Worm (Caenorhabditis elegans) whole organism, L1 larva: Measurements from ENCODE around the gene C03F11.4.

Experiments used
- C16A3.4 ChIP-seq: fragments of 150-350 bp; optimal IDR thresholded peaks from 2 replicates; lab custom pipeline; 2014; ENCODE audit warnings: missing biosample characterization, missing genetic modification characterization
- C34B4.2 ChIP-seq: sonication (generic microtip); optimal IDR thresholded peaks from 2 replicates; lab custom pipeline; 2017; ENCODE audit warnings: mild to moderate bottlenecking, missing genetic modification characterization, missing compliant biosample characterization
- Y116A8C.19 ChIP-seq: sonication (generic microtip); optimal IDR thresholded peaks from 2 replicates; lab custom pipeline; 2016; ENCODE audit warnings: missing compliant biosample characterization, missing genetic modification characterization, borderline replicate concordance
- aha-1 ChIP-seq: fragments of 150-350 bp; optimal IDR thresholded peaks from 2 replicates; lab custom pipeline; 2014; ENCODE audit warnings: missing biosample characterization, missing genetic modification characterization
- alr-1 ChIP-seq: fragments of 200-800 bp; sonication (Bioruptor generic); optimal IDR thresholded peaks from 2 replicates; lab custom pipeline; 2018; ENCODE audit warnings: borderline replicate concordance, mild to moderate bottlenecking, missing genetic modification characterization, missing compliant biosample characterization
- aly-2 ChIP-seq: fragments of 150-350 bp; optimal IDR thresholded peaks from 2 replicates; lab custom pipeline; 2014; ENCODE audit warnings: missing biosample characterization, missing genetic modification characterization
- blmp-1 ChIP-seq: fragments of 150-350 bp; optimal IDR thresholded peaks from 2 replicates; lab custom pipeline; 2014; ENCODE audit warnings: missing biosample characterization, missing genetic modification characterization
- ceh-8 ChIP-seq: fragments of 200-800 bp; sonication (Bioruptor generic); optimal IDR thresholded peaks from 2 replicates; lab custom pipeline; 2018; ENCODE audit warnings: mild to moderate bottlenecking, missing genetic modification characterization, moderate library complexity, missing compliant biosample characterization
- ceh-82 ChIP-seq, 3 experiments: fragments of 150-350 bp in 1 of 3; sonication (generic microtip) in 2 of 3; optimal IDR thresholded peaks; 2 replicates each; lab custom pipeline; 2014 to 2017; ENCODE audit warnings: missing biosample characterization in 3 of 3, missing genetic modification characterization in 3 of 3
- ces-1 ChIP-seq: fragments of 150-350 bp; optimal IDR thresholded peaks from 2 replicates; lab custom pipeline; 2014; ENCODE audit warnings: missing biosample characterization, missing genetic modification reagents, missing genetic modification characterization
- elt-2 ChIP-seq: sonication (generic microtip); optimal IDR thresholded peaks from 2 replicates; lab custom pipeline; 2016; ENCODE audit warnings: missing genetic modification characterization, mild to moderate bottlenecking, inconsistent platforms, missing compliant biosample characterization, missing genetic modification reagents
- elt-3 ChIP-seq, 6 experiments: fragments of 150-350 bp in 1 of 6; sonication (generic microtip); optimal IDR thresholded peaks; 2 replicates each; lab custom pipeline; 2017 to 2018; ENCODE audit warnings: missing biosample characterization in 6 of 6, missing genetic modification characterization in 6 of 6, inconsistent platforms in 1 of 6
- fkh-10 ChIP-seq: sonication (generic microtip); optimal IDR thresholded peaks from 2 replicates; lab custom pipeline; 2017; ENCODE audit warnings: missing biosample characterization, missing genetic modification reagents, missing genetic modification characterization
- fkh-4 ChIP-seq: sonication (generic microtip); optimal IDR thresholded peaks from 2 replicates; lab custom pipeline; 2016; ENCODE audit warnings: missing compliant biosample characterization, missing genetic modification characterization, borderline replicate concordance
- hpl-2 ChIP-seq: fragments of 150-350 bp; optimal IDR thresholded peaks from 2 replicates; lab custom pipeline; 2014; ENCODE audit warnings: missing biosample characterization, missing genetic modification reagents, missing genetic modification characterization
- isw-1 ChIP-seq: fragments of 200-800 bp; sonication (Bioruptor generic); IDR thresholded peaks from 2 replicates; pipeline ENCODE4 v1.3.6; 2022; ENCODE audit warnings: missing genetic modification characterization, missing compliant biosample characterization
- jun-1 ChIP-seq: fragments of 150-350 bp; optimal IDR thresholded peaks from 2 replicates; lab custom pipeline; 2014; ENCODE audit warnings: missing biosample characterization, missing genetic modification reagents, missing genetic modification characterization
- lin-14 ChIP-seq: fragments of 200-800 bp; sonication (Bioruptor generic); optimal IDR thresholded peaks from 2 replicates; lab custom pipeline; 2018; ENCODE audit warnings: mild to moderate bottlenecking, missing genetic modification characterization, moderate library complexity, missing compliant biosample characterization
- lin-35 ChIP-seq, 2 experiments: fragments of 150-350 bp; optimal IDR thresholded peaks; 2 replicates each; lab custom pipeline; 2014; ENCODE audit warnings: missing biosample characterization in 2 of 2, missing genetic modification characterization in 2 of 2, missing genetic modification reagents in 2 of 2
- mdl-1 ChIP-seq, 2 experiments: fragments of 150-350 bp; optimal IDR thresholded peaks; 2 replicates each; lab custom pipeline; 2014 to 2017; ENCODE audit warnings: missing biosample characterization in 2 of 2, missing genetic modification characterization in 2 of 2, inconsistent platforms in 1 of 2
- nhr-11 ChIP-seq: fragments of 150-350 bp; optimal IDR thresholded peaks from 2 replicates; lab custom pipeline; 2014; ENCODE audit warnings: missing biosample characterization, missing genetic modification characterization
- nhr-19 ChIP-seq: fragments of 200-800 bp; sonication (Bioruptor generic); conservative IDR thresholded peaks from 2 replicates; pipeline ENCODE4 v1.3.6; 2022; ENCODE audit warnings: missing genetic modification characterization, missing compliant biosample characterization
- nhr-20 ChIP-seq: sonication (generic microtip); optimal IDR thresholded peaks from 2 replicates; lab custom pipeline; 2016; ENCODE audit warnings: mild to moderate bottlenecking, missing genetic modification characterization, missing compliant biosample characterization
- nhr-28 ChIP-seq: fragments of 150-350 bp; optimal IDR thresholded peaks from 2 replicates; lab custom pipeline; 2014; ENCODE audit warnings: missing biosample characterization, missing genetic modification characterization
- nhr-47 ChIP-seq: sonication (generic microtip); optimal IDR thresholded peaks from 2 replicates; lab custom pipeline; 2016; ENCODE audit warnings: mild to moderate bottlenecking, missing genetic modification characterization, moderate library complexity, missing compliant biosample characterization
- nhr-76 ChIP-seq: sonication (generic microtip); optimal IDR thresholded peaks from 2 replicates; lab custom pipeline; 2017; ENCODE audit warnings: missing biosample characterization, missing genetic modification characterization
- nhr-77 ChIP-seq: fragments of 150-350 bp; optimal IDR thresholded peaks from 2 replicates; lab custom pipeline; 2014; ENCODE audit warnings: missing biosample characterization, missing genetic modification characterization
- nhr-84 ChIP-seq: sonication (generic microtip); optimal IDR thresholded peaks from 2 replicates; lab custom pipeline; 2017; ENCODE audit warnings: missing biosample characterization, missing genetic modification characterization
- nhr-85 ChIP-seq: sonication (generic microtip); peaks from one replicate; lab custom pipeline; 2016; ENCODE audit warnings: missing genetic modification characterization, inconsistent platforms, missing compliant biosample characterization
- nhr-90 ChIP-seq: sonication (generic microtip); optimal IDR thresholded peaks from 2 replicates; lab custom pipeline; 2016; ENCODE audit warnings: mild to moderate bottlenecking, missing genetic modification characterization, missing compliant biosample characterization; ENCODE audit not compliant: poor library complexity
- pag-3 ChIP-seq: sonication (generic microtip); optimal IDR thresholded peaks from 2 replicates; lab custom pipeline; 2017; ENCODE audit warnings: missing genetic modification characterization, mild to moderate bottlenecking, missing compliant biosample characterization, antibody characterized with exemption, borderline replicate concordance; ENCODE audit not compliant: insufficient read depth
- rnt-1 ChIP-seq: sonication (generic microtip); optimal IDR thresholded peaks from 2 replicates; lab custom pipeline; 2016; ENCODE audit warnings: mild to moderate bottlenecking, missing genetic modification characterization, moderate library complexity, missing compliant biosample characterization
- snpc-4 ChIP-seq: fragments of 150-350 bp; optimal IDR thresholded peaks from 2 replicates; lab custom pipeline; 2014; ENCODE audit warnings: missing biosample characterization, missing genetic modification characterization
- snu-23 ChIP-seq: sonication (generic microtip); optimal IDR thresholded peaks from 2 replicates; lab custom pipeline; 2016; ENCODE audit warnings: missing genetic modification characterization, missing compliant biosample characterization
- sptf-1 ChIP-seq: fragments of 150-350 bp; optimal IDR thresholded peaks from 2 replicates; lab custom pipeline; 2014; ENCODE audit warnings: missing biosample characterization, missing genetic modification characterization
- tbx-2 ChIP-seq: sonication (generic microtip); optimal IDR thresholded peaks from 2 replicates; lab custom pipeline; 2016; ENCODE audit warnings: missing genetic modification characterization, missing compliant biosample characterization
- tlp-1 ChIP-seq: fragments of 150-350 bp; optimal IDR thresholded peaks from 2 replicates; lab custom pipeline; 2014; ENCODE audit warnings: missing biosample characterization, missing genetic modification characterization
- unc-130 ChIP-seq: fragments of 150-350 bp; optimal IDR thresholded peaks from 2 replicates; lab custom pipeline; 2017; ENCODE audit warnings: missing biosample characterization, missing genetic modification characterization, inconsistent platforms
- unc-86 ChIP-seq: sonication (generic microtip); optimal IDR thresholded peaks from 2 replicates; lab custom pipeline; 2016; ENCODE audit warnings: missing genetic modification characterization, missing compliant biosample characterization
- zip-4 ChIP-seq: fragments of 200-800 bp; sonication (Bioruptor generic); optimal IDR thresholded peaks from 2 replicates; lab custom pipeline; 2018; ENCODE audit warnings: mild to moderate bottlenecking, missing genetic modification characterization, moderate library complexity, missing compliant biosample characterization
- ztf-4 ChIP-seq: fragments of 150-350 bp; optimal IDR thresholded peaks from 2 replicates; lab custom pipeline; 2014; ENCODE audit warnings: missing biosample characterization, missing genetic modification characterization

Gene C03F11.4

ce11 chrX:5406345-5406744 lies at the start of gene C03F11.4:
TSS of gene C03F11.4 (minus strand) at chrX:5406445.
- no peak for TF ChIP-seq aly-2
- TF ChIP-seq ztf-4, result no peak
- no peak for TF ChIP-seq snpc-4 (tag; lab: Kevin White, UChicago)
- no peak for TF ChIP-seq Y116A8C.19 (tag; lab: Kevin White, UChicago)
- TF ChIP-seq C34B4.2 (tag; lab: Kevin White, UChicago), result no peak
- TF ChIP-seq aha-1, result no peak
- no peak for TF ChIP-seq nhr-11 (tag; lab: Kevin White, UChicago)
- TF ChIP-seq unc-86, result no peak
- TF ChIP-seq jun-1 (tag; lab: Kevin White, UChicago), result no peak
- TF ChIP-seq ceh-82 (tag; optimal IDR thresholded peaks at IDR 0.05; lab: Kevin White, UChicago), result no peak
- no peak for TF ChIP-seq hpl-2
- no peak for TF ChIP-seq tbx-2
- TF ChIP-seq elt-3 (tag; optimal IDR thresholded peaks at IDR 0.05; lab: Kevin White, UChicago), result no peak
- TF ChIP-seq pag-3 (tag; lab: Kevin White, UChicago), result no peak
- no peak for TF ChIP-seq fkh-10 (GFP tag; lab: Kevin White, UChicago)
- no peak for TF ChIP-seq nhr-77
- no peak for TF ChIP-seq tlp-1 (tag; lab: Kevin White, UChicago)
- no peak for TF ChIP-seq nhr-20 (tag; lab: Kevin White, UChicago)
- no peak for TF ChIP-seq nhr-47 (tag; lab: Kevin White, UChicago)
- TF ChIP-seq fkh-4, result no peak

- no peak for TF ChIP-seq C34B4.2 (tag; lab: Kevin White, UChicago)
- no peak for TF ChIP-seq ceh-82 (tag; optimal IDR thresholded peaks at IDR 0.05; lab: Kevin White, UChicago)
- no peak for TF ChIP-seq nhr-19 (GFP tag; lab: Robert Waterston, UW)
- no peak for TF ChIP-seq nhr-28 (tag; lab: Kevin White, UChicago)
- no peak for TF ChIP-seq blmp-1 (tag; lab: Kevin White, UChicago)
- TF ChIP-seq fkh-10 (GFP tag; lab: Kevin White, UChicago), result no peak
- TF ChIP-seq elt-2 (tag; lab: Kevin White, UChicago), result no peak
- no peak for TF ChIP-seq sptf-1 (tag; lab: Kevin White, UChicago)
- TF ChIP-seq unc-130 (tag; lab: Kevin White, UChicago), result no peak
- no peak for TF ChIP-seq ceh-8
- TF ChIP-seq, all 84 proteins: peak for 0
Observed at ce11 chrX:5455107-5455506, 48.9 kb upstream of the C03F11.4 start.

DNA sequence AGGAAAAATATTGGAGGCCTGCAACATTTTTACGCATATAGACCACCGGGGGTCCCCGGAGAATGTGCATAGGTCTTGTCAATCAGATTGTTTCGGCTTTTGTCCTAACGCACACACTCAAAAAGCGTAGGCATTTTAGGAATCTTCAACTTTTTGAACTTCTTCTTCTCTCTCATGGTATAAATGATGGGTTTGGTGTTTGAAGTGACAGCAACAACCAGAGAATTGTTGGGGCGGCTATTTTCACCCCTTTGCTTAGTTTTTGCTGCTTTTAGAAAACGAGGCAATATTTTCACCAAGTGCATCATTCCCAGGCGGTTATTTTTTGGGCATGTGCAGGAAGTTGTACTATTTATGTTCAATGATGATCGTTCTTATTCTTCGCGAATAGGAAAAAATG lies 45.5 kb upstream of the C03F11.4 start:
- TF ChIP-seq snu-23 (GFP tag; lab: Kevin White, UChicago) (no peak), lin-35 (GFP tag; optimal IDR thresholded peaks at IDR 0.05; lab: Kevin White, UChicago) (no peak), nhr-11 (tag; lab: Kevin White, UChicago) (no peak), pag-3 (tag; lab: Kevin White, UChicago) (no peak), lin-14 (GFP tag; lab: Kevin White, UChicago) (peak; percentile 23)
- TF ChIP-seq, all 84 proteins: peak for 1

DNA sequence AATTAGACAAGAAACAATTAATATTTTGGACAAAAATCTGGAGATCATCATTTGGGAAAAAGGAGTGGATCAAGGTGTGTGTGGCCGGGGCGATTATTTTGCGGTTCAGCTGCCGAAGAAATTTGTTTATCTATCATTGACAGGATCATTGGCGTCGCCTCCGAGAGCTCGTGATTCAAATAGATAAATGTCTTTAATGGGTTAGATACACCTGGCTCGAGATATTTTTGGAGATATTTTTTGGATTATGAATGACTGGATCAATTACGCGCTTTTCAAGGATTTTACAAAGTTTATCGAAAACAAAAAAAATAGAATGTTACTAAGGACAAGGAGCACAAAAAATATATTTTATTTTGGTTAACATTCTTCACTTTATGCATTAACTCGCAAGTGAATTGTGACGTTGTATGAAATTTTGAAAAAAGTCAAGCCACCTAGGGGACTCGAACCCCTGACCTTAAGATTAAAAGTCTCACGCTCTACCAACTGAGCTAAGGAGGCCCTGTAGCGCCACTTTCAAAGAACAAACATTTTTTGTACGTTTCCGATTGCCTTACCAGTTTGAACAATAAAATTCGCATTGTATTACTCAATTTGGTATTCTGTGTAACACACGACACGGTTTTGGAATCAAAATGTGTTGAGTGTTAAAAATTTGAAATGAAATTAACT lies 44.7 kb upstream of the C03F11.4 start, which contains the start of gene C25F6.6:
Gene C25F6.6 (minus strand): TSS at position 51 of the 675 bp plus-strand sequence.
- peak in 1 of 2 experiments; percentile 17 for TF ChIP-seq mdl-1 (tag; optimal IDR thresholded peaks at IDR 0.05; lab: Kevin White, UChicago)
- TF ChIP-seq isw-1 (GFP tag; lab: Robert Waterston, UW), result no peak
- no peak for TF ChIP-seq zip-4 (GFP tag; lab: Kevin White, UChicago)
- no peak for TF ChIP-seq nhr-76 (tag; lab: Kevin White, UChicago)
- TF ChIP-seq rnt-1 (tag; lab: Kevin White, UChicago), result no peak
- peak; percentile 34 for TF ChIP-seq nhr-85 (tag; lab: Kevin White, UChicago)
- peak; percentile 4 for TF ChIP-seq blmp-1 (tag; lab: Kevin White, UChicago)
- peak; percentile 40 for TF ChIP-seq C16A3.4 (tag; lab: Kevin White, UChicago)
- TF ChIP-seq nhr-90, result peak; percentile 43
- TF ChIP-seq nhr-84, result no peak
- peak in 1 of 2 experiments; percentile 10 for TF ChIP-seq lin-35 (GFP tag; optimal IDR thresholded peaks at IDR 0.05; lab: Kevin White, UChicago)
- TF ChIP-seq alr-1, result no peak
- TF ChIP-seq ztf-4, result no peak
- TF ChIP-seq nhr-77, result peak; percentile 14
- no peak for TF ChIP-seq ces-1 (GFP tag; lab: Kevin White, UChicago)
